Worm (Caenorhabditis elegans) whole organism, L3 larva: ENCODE measurements around the gene C06H2.7.

Source experiments
- ama-1 ChIP-seq: fragments of 150-350 bp; optimal IDR thresholded peaks from 2 replicates; lab custom pipeline; 2018
- ceh-16 ChIP-seq: sonication (generic microtip); optimal IDR thresholded peaks from 2 replicates; lab custom pipeline; 2017; ENCODE audit warnings: missing biosample characterization, missing genetic modification characterization
- ceh-82 ChIP-seq: fragments of 150-350 bp; optimal IDR thresholded peaks from 2 replicates; lab custom pipeline; 2014; ENCODE audit warnings: missing biosample characterization, missing genetic modification characterization
- ceh-9 ChIP-seq: sonication (generic microtip); optimal IDR thresholded peaks from 2 replicates; lab custom pipeline; 2018; ENCODE audit warnings: missing biosample characterization, missing genetic modification characterization
- elt-3 ChIP-seq, 3 experiments: fragments of 150-350 bp in 1 of 3; sonication (generic microtip) in 2 of 3; optimal IDR thresholded peaks; 2 replicates in 2 of 3; 4 replicates in 1 of 3; lab custom pipeline; 2014 to 2017; ENCODE audit warnings: missing biosample characterization in 3 of 3, missing genetic modification characterization in 3 of 3
- nhr-237 ChIP-seq: fragments of 150-350 bp; optimal IDR thresholded peaks from 2 replicates; lab custom pipeline; 2014; ENCODE audit warnings: missing biosample characterization, missing genetic modification characterization
- nhr-25 ChIP-seq: sonication (generic microtip); optimal IDR thresholded peaks from 2 replicates; lab custom pipeline; 2017; ENCODE audit warnings: missing biosample characterization, missing genetic modification characterization
- nhr-28 ChIP-seq: fragments of 150-350 bp; optimal IDR thresholded peaks from 2 replicates; lab custom pipeline; 2014; ENCODE audit warnings: missing biosample characterization, missing genetic modification characterization
- snpc-4 ChIP-seq: fragments of 150-350 bp; optimal IDR thresholded peaks from 2 replicates; lab custom pipeline; 2014; ENCODE audit warnings: missing biosample characterization, missing genetic modification characterization
- unc-39 ChIP-seq: sonication (generic microtip); optimal IDR thresholded peaks from 4 replicates; lab custom pipeline; 2017; ENCODE audit warnings: missing biosample characterization, missing genetic modification characterization
- unc-62 ChIP-seq: fragments of 150-350 bp; sonication (generic microtip); optimal IDR thresholded peaks from 4 replicates; lab custom pipeline; 2014; ENCODE audit warnings: missing biosample characterization, missing genetic modification reagents, missing genetic modification characterization

DNA sequence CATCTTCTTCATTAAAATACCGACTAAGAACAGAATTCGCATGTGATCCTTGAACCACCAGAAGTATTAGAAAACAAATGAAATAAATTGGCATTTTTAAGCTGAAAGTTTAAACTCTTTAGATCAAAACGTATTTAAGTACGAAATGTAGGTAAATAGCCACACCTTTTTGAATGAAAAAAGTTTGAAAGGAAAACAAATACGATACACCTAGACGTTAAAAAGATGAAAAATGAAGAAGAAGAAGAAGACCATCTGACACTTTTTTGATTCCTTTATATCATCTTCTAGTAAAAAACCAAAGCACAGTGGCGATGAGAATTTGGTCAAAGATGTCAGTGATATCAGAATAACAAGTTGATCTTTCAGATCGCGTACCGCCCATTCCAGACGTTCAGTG is 48.7 kb downstream of the C06H2.7 start, which contains the start of gene Y42A5A.3:
- TF ChIP-seq ceh-82 (tag; lab: Kevin White, UChicago) (no peak), nhr-25 (tag; lab: Kevin White, UChicago) (no peak), unc-62 (GFP tag; lab: Kevin White, UChicago) (no peak), snpc-4 (tag; lab: Kevin White, UChicago) (no peak), nhr-237 (tag; lab: Kevin White, UChicago) (no peak), elt-3 (tag; optimal IDR thresholded peaks at IDR 0.05; lab: Kevin White, UChicago) (no peak), unc-39 (tag; lab: Kevin White, UChicago) (no peak), ama-1 (lab: Kevin White, UChicago) (no peak), ceh-16 (tag; lab: Kevin White, UChicago) (no peak), ceh-9 (tag; lab: Kevin White, UChicago) (no peak), nhr-28 (tag; lab: Kevin White, UChicago) (no peak)
